Worm (Caenorhabditis elegans) whole organism, L1 larva: ENCODE measurements around the gene Y38F1A.2.

ENCODE experiments used
- C04F5.9 ChIP-seq: sonication (generic microtip); optimal IDR thresholded peaks from 2 replicates; lab custom pipeline; 2016; ENCODE audit warnings: missing genetic modification characterization, missing compliant biosample characterization
- C16A3.4 ChIP-seq: fragments of 150-350 bp; optimal IDR thresholded peaks from 2 replicates; lab custom pipeline; 2014; ENCODE audit warnings: missing biosample characterization, missing genetic modification characterization
- aha-1 ChIP-seq: fragments of 150-350 bp; optimal IDR thresholded peaks from 2 replicates; lab custom pipeline; 2014; ENCODE audit warnings: missing biosample characterization, missing genetic modification characterization
- alr-1 ChIP-seq: fragments of 200-800 bp; sonication (Bioruptor generic); optimal IDR thresholded peaks from 2 replicates; lab custom pipeline; 2018; ENCODE audit warnings: borderline replicate concordance, mild to moderate bottlenecking, missing genetic modification characterization, missing compliant biosample characterization
- ama-1 ChIP-seq: fragments of 150-350 bp; optimal IDR thresholded peaks from 2 replicates; lab custom pipeline; 2014
- ceh-88 ChIP-seq: fragments of 200-800 bp; sonication (Bioruptor generic); IDR thresholded peaks from 2 replicates; pipeline ENCODE4 v1.3.6; 2022; ENCODE audit warnings: missing genetic modification characterization, missing compliant biosample characterization
- ceh-90 ChIP-seq: sonication (generic microtip); optimal IDR thresholded peaks from 2 replicates; lab custom pipeline; 2016; ENCODE audit warnings: missing genetic modification characterization, missing compliant biosample characterization
- efl-1 ChIP-seq, 4 experiments: fragments of 150-350 bp; optimal IDR thresholded peaks in 3 of 4; peaks in 1 of 4; 1 replicate in 1 of 4; 2 replicates in 3 of 4; lab custom pipeline; 2014; ENCODE audit warnings: missing biosample characterization in 2 of 4, missing genetic modification characterization in 2 of 4, missing genetic modification reagents in 2 of 4
- egl-27 ChIP-seq, 2 experiments: fragments of 150-350 bp in 1 of 2; sonication (generic microtip); optimal IDR thresholded peaks; 3 replicates each; lab custom pipeline; 2017 to 2018; ENCODE audit warnings: missing biosample characterization in 2 of 2, missing genetic modification characterization in 2 of 2, missing genetic modification reagents in 2 of 2
- elt-2 ChIP-seq: sonication (generic microtip); optimal IDR thresholded peaks from 2 replicates; lab custom pipeline; 2016; ENCODE audit warnings: missing genetic modification characterization, mild to moderate bottlenecking, inconsistent platforms, missing compliant biosample characterization, missing genetic modification reagents
- ets-5 ChIP-seq: fragments of 200-800 bp; sonication (Bioruptor generic); IDR thresholded peaks from 2 replicates; pipeline ENCODE4 v1.3.6; 2022; ENCODE audit warnings: missing genetic modification characterization, missing compliant biosample characterization
- fkh-10 ChIP-seq: sonication (generic microtip); optimal IDR thresholded peaks from 2 replicates; lab custom pipeline; 2017; ENCODE audit warnings: missing biosample characterization, missing genetic modification reagents, missing genetic modification characterization
- hlh-17 ChIP-seq: fragments of 200-800 bp; sonication (Bioruptor generic); optimal IDR thresholded peaks from 2 replicates; lab custom pipeline; 2018; ENCODE audit warnings: missing genetic modification characterization, mild to moderate bottlenecking, missing compliant biosample characterization, moderate library complexity, borderline replicate concordance
- lin-15B ChIP-seq: fragments of 150-350 bp; sonication (generic microtip); optimal IDR thresholded peaks from 3 replicates; lab custom pipeline; 2014; ENCODE audit warnings: missing biosample characterization, missing genetic modification characterization
- lin-35 ChIP-seq, 2 experiments: fragments of 150-350 bp; optimal IDR thresholded peaks; 2 replicates each; lab custom pipeline; 2014; ENCODE audit warnings: missing biosample characterization in 2 of 2, missing genetic modification characterization in 2 of 2, missing genetic modification reagents in 2 of 2
- mab-9 ChIP-seq: fragments of 200-800 bp; sonication (Bioruptor generic); IDR thresholded peaks from 2 replicates; pipeline ENCODE4 v1.3.6; 2022; ENCODE audit warnings: missing genetic modification reagents, missing genetic modification characterization, missing compliant biosample characterization
- mef-2 ChIP-seq: fragments of 150-350 bp; optimal IDR thresholded peaks from 2 replicates; lab custom pipeline; 2014; ENCODE audit warnings: missing biosample characterization, missing genetic modification characterization
- nhr-20 ChIP-seq: sonication (generic microtip); optimal IDR thresholded peaks from 2 replicates; lab custom pipeline; 2016; ENCODE audit warnings: mild to moderate bottlenecking, missing genetic modification characterization, missing compliant biosample characterization
- nhr-237 ChIP-seq: fragments of 150-350 bp; optimal IDR thresholded peaks from 2 replicates; lab custom pipeline; 2014; ENCODE audit warnings: missing biosample characterization, missing genetic modification characterization
- nhr-71 ChIP-seq: sonication (generic microtip); optimal IDR thresholded peaks from 2 replicates; lab custom pipeline; 2016; ENCODE audit warnings: mild to moderate bottlenecking, missing genetic modification characterization, moderate library complexity, missing compliant biosample characterization
- nhr-76 ChIP-seq: sonication (generic microtip); optimal IDR thresholded peaks from 2 replicates; lab custom pipeline; 2017; ENCODE audit warnings: missing biosample characterization, missing genetic modification characterization
- nhr-77 ChIP-seq: fragments of 150-350 bp; optimal IDR thresholded peaks from 2 replicates; lab custom pipeline; 2014; ENCODE audit warnings: missing biosample characterization, missing genetic modification characterization
- nhr-84 ChIP-seq: sonication (generic microtip); optimal IDR thresholded peaks from 2 replicates; lab custom pipeline; 2017; ENCODE audit warnings: missing biosample characterization, missing genetic modification characterization
- nhr-90 ChIP-seq: sonication (generic microtip); optimal IDR thresholded peaks from 2 replicates; lab custom pipeline; 2016; ENCODE audit warnings: mild to moderate bottlenecking, missing genetic modification characterization, missing compliant biosample characterization; ENCODE audit not compliant: poor library complexity
- pag-3 ChIP-seq: sonication (generic microtip); optimal IDR thresholded peaks from 2 replicates; lab custom pipeline; 2017; ENCODE audit warnings: missing genetic modification characterization, mild to moderate bottlenecking, missing compliant biosample characterization, antibody characterized with exemption, borderline replicate concordance; ENCODE audit not compliant: insufficient read depth
- pax-3 ChIP-seq: fragments of 200-800 bp; sonication (Bioruptor generic); optimal IDR thresholded peaks from 2 replicates; lab custom pipeline; 2018; ENCODE audit warnings: mild to moderate bottlenecking, missing genetic modification characterization, moderate library complexity, missing compliant biosample characterization
- pqm-1 ChIP-seq: sonication (generic microtip); optimal IDR thresholded peaks from 3 replicates; lab custom pipeline; 2017; ENCODE audit warnings: missing biosample characterization, missing genetic modification characterization
- sox-4 ChIP-seq: sonication (generic microtip); optimal IDR thresholded peaks from 2 replicates; lab custom pipeline; 2016; ENCODE audit warnings: missing genetic modification characterization, missing compliant biosample characterization
- tlp-1 ChIP-seq: fragments of 150-350 bp; optimal IDR thresholded peaks from 2 replicates; lab custom pipeline; 2014; ENCODE audit warnings: missing biosample characterization, missing genetic modification characterization
- xbp-1 ChIP-seq: sonication (generic microtip); optimal IDR thresholded peaks from 2 replicates; lab custom pipeline; 2016; ENCODE audit warnings: missing genetic modification characterization, missing compliant biosample characterization

Y38F1A.2 gene

ce11 chrII:12921478-12921877 is 33.3 kb upstream of the Y38F1A.2 start:
- TF ChIP-seq ets-5 (GFP tag; lab: Robert Waterston, UW) (no peak), mab-9 (GFP tag; lab: Robert Waterston, UW) (no peak), lin-35 (GFP tag; optimal IDR thresholded peaks at IDR 0.05; lab: Kevin White, UChicago) (no peak), egl-27 (tag; optimal IDR thresholded peaks at IDR 0.05; lab: Kevin White, UChicago) (no peak), alr-1 (tag; lab: Kevin White, UChicago) (no peak), nhr-20 (tag; lab: Kevin White, UChicago) (no peak), nhr-90 (no peak), aha-1 (tag; lab: Kevin White, UChicago) (no peak), fkh-10 (GFP tag; lab: Kevin White, UChicago) (no peak), tlp-1 (tag; lab: Kevin White, UChicago) (no peak), ceh-90 (tag; lab: Kevin White, UChicago) (no peak), pax-3 (tag; lab: Kevin White, UChicago) (no peak), C04F5.9 (tag; lab: Kevin White, UChicago) (no peak), mef-2 (tag; lab: Kevin White, UChicago) (no peak)
- TF ChIP-seq, all 84 proteins: peak for 0

DNA sequence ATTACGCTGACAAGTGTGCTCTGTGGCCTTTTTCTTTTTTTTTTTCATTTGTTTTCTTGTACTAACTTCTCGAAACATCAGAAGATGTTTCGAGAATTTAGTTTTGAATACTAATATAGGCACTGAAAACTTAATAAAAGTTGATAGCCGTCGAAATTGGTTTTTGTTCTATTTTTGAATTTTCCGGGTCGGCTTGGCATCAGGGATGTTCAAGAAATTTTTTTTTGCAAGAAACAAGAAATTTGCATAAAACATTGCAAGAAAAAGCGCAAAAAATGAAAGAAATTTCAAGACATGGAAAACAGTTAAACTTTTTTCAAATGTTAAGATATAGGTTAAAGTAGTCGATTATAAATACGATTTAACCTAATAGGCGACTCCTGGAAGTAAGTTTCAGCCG is 31.5 kb upstream of the Y38F1A.2 start:
- no peak for TF ChIP-seq nhr-84

DNA sequence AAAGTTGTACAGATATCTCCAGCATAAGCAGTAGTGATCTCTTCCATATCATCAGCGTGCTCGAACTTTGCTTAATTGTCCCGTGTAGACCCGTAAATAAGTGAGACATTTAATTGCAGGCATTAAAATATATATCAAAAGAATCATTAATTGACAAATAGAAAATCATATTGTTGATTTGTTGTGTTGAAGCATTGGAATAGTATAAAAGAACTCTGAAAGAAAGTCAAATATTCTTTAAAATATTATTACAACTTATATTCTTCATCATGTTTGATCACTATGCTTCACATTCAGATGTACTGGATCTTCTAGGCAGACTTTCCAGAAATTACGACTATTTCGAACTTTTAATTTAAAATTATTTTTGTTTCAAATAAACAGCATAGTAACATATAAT is 29.2 kb upstream of the Y38F1A.2 start, which contains the start of gene F58G1.8:
TSS of gene F58G1.8 (minus strand) at position 101 of the 400 bp plus-strand sequence.
- TF ChIP-seq lin-35 (GFP tag; optimal IDR thresholded peaks at IDR 0.05; lab: Kevin White, UChicago), result no peak
- TF ChIP-seq ceh-88, result no peak
- TF ChIP-seq nhr-71 (tag; lab: Kevin White, UChicago), result no peak
- no peak for TF ChIP-seq nhr-76
- no peak for TF ChIP-seq nhr-77 (tag; lab: Kevin White, UChicago)
- TF ChIP-seq hlh-17 (GFP tag; lab: Kevin White, UChicago), result no peak
- no peak for TF ChIP-seq lin-15B

ce11 chrII:12928241-12928640 is 26.5 kb upstream of the Y38F1A.2 start, which contains the start of gene F58G1.3:
Gene F58G1.3 (minus strand): TSS chrII:12928341.
- no peak for TF ChIP-seq nhr-76

DNA sequence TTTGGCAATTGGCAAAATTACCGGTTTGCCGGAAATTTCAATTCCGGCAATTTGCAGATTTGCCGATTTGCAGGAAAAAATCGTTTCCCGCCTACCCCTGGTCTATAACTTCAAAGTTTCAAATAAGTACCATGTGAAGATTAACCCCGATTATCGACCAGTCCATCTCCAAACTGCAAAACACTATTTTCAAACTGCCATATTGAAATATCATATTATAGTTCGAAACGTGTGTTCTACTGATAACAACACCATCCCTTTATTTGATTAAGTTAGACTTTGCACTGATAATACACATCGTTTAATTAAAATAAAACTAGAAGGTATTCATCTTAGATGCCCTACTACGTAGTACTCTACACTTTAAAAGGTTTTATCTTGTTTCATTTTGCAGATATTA is 24.6 kb upstream of the Y38F1A.2 start:
- TF ChIP-seq C16A3.4 (tag; lab: Kevin White, UChicago) (no peak), efl-1 (optimal IDR thresholded peaks at IDR 0.05; lab: Kevin White, UChicago) (no peak), efl-1 (GFP tag; optimal IDR thresholded peaks at IDR 0.05 in 1 of 2; lab: Kevin White, UChicago) (peak in 1 of 2 experiments; percentile 49), nhr-237 (tag; lab: Kevin White, UChicago) (no peak)
- TF ChIP-seq, all 84 proteins: peak for 1

ce11 chrII:12931456-12931923 is 23.3 kb upstream of the Y38F1A.2 start, which contains the start of gene dct-18:
Gene dct-18 (plus strand): TSS chrII:12931873.
- no peak for TF ChIP-seq pag-3 (tag; lab: Kevin White, UChicago)
- TF ChIP-seq lin-35 (GFP tag; optimal IDR thresholded peaks at IDR 0.05; lab: Kevin White, UChicago), result peak in 1 of 2 experiments; percentile 24
- TF ChIP-seq efl-1 (optimal IDR thresholded peaks at IDR 0.05; lab: Kevin White, UChicago), result no peak
- peak in 1 of 2 experiments; percentile 56 for TF ChIP-seq efl-1 (GFP tag; optimal IDR thresholded peaks at IDR 0.05 in 1 of 2; lab: Kevin White, UChicago)
- TF ChIP-seq xbp-1 (tag; lab: Kevin White, UChicago), result peak; percentile 46
- TF ChIP-seq nhr-71 (tag; lab: Kevin White, UChicago), result no peak
- no peak for TF ChIP-seq ama-1 (lab: Kevin White, UChicago)
- TF ChIP-seq elt-2 (tag; lab: Kevin White, UChicago), result peak; percentile 69
- no peak for TF ChIP-seq sox-4 (tag; lab: Kevin White, UChicago)
- TF ChIP-seq pqm-1 (tag; lab: Kevin White, UChicago), result peak; percentile 3
